Fruit fly (Drosophila melanogaster): ENCODE measurements around the gene Pkd2.
A peak's percentile ranks its signal among the peaks of the same experiment; 100 is the strongest.

The Pkd2 gene

DNA sequence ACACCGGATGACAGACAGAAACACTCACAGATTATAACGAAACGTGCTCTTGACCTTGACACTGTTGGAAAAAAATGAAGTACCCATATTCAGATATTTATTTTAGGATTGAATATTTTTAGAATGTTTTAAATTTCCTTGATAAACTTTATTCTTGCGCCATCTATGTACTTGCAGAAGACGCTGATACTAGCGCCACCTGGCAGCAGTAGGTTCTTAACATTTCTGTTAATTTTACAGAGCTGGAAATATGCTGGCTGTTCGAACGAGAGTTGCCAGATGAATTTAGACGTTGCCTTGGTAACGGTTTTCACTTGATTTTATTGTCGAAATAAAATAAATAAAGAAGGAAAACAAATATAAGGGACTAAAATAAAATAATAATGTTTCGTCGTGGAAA, 26.5 kb downstream of the Pkd2 start, which contains the start of gene Fam92 (continued):
- peak; percentile 6 for TF ChIP-seq dm (GFP tag; optimal IDR thresholded peaks at IDR 0.05)
- peak; percentile 11; the same call in 1 of the 2 replicates for TF ChIP-seq CG11085 (GFP tag; IDR thresholded peaks at IDR 0.05)
- TF ChIP-seq amos (GFP tag; IDR thresholded peaks at IDR 0.05; ENCODE audit: partially characterized antibody), result peak; percentile 27; the same call in 1 of the 2 replicates
- TF ChIP-seq Meics (GFP tag; optimal IDR thresholded peaks at IDR 0.05), result peak; percentile 56
- peak; percentile 89 for TF ChIP-seq stwl (tag; optimal IDR thresholded peaks at IDR 0.05)
- no peak for TF ChIP-seq CHES-1-like (GFP tag; optimal IDR thresholded peaks at IDR 0.05)
- TF ChIP-seq CG12744 (GFP tag; optimal IDR thresholded peaks at IDR 0.05), result peak; percentile 54
- TF ChIP-seq Spps (tag; optimal IDR thresholded peaks at IDR 0.05), result no peak
- TF ChIP-seq Nf-YB (GFP tag; optimal IDR thresholded peaks at IDR 0.05), result no peak
- TF ChIP-seq dysf (GFP tag; IDR thresholded peaks at IDR 0.05), result peak; percentile 49; the same call in 1 of the 3 replicates
- no peak for TF ChIP-seq crp (GFP tag; optimal IDR thresholded peaks at IDR 0.05)
- TF ChIP-seq CG9932 (GFP tag; IDR thresholded peaks at IDR 0.05), result peak; percentile 61
- peak; percentile 65 for TF ChIP-seq CG10267 (tag; optimal IDR thresholded peaks at IDR 0.05)
- peak; percentile 24 for TF ChIP-seq Oli (tag; optimal IDR thresholded peaks at IDR 0.05)
- TF ChIP-seq CG6683 (GFP tag; optimal IDR thresholded peaks at IDR 0.05), result no peak
- 0 out of 2 replicates have a peak, but pooled peaks have one; percentile 7 for TF ChIP-seq CG8765 (GFP tag; IDR thresholded peaks at IDR 0.05)
- no peak for TF ChIP-seq stc (GFP tag; IDR thresholded peaks at IDR 0.05)
- TF ChIP-seq CG1647 (GFP tag; optimal IDR thresholded peaks at IDR 0.05), result no peak
- peak; percentile 92 for TF ChIP-seq Med (GFP tag)
- no peak for TF ChIP-seq Oaz (GFP tag; IDR thresholded peaks at IDR 0.05)
- no peak for TF ChIP-seq Nf-YA (GFP tag; IDR thresholded peaks at IDR 0.05)
- peak; percentile 49 for TF ChIP-seq CG12769 (tag; optimal IDR thresholded peaks at IDR 0.05)
- TF ChIP-seq CG2678 (tag; optimal IDR thresholded peaks at IDR 0.05), result peak; percentile 49
- no peak for TF ChIP-seq Ssrp (tag; optimal IDR thresholded peaks at IDR 0.05)
- no peak for TF ChIP-seq CG10959 (GFP tag; IDR thresholded peaks at IDR 0.05)
- peak; percentile 30 for TF ChIP-seq Dip3 (GFP tag; optimal IDR thresholded peaks at IDR 0.05)
- TF ChIP-seq grn (GFP tag; optimal IDR thresholded peaks at IDR 0.05), result no peak
- TF ChIP-seq CG33213 (GFP tag; optimal IDR thresholded peaks at IDR 0.05), result peak; percentile 47
- TF ChIP-seq gfzf (GFP tag; optimal IDR thresholded peaks at IDR 0.05), result peak; percentile 15
- peak; percentile 13 for TF ChIP-seq CG8924 (tag; optimal IDR thresholded peaks at IDR 0.05)
- TF ChIP-seq CG3281 (GFP tag; optimal IDR thresholded peaks at IDR 0.05), result peak; percentile 12
- TF ChIP-seq caup (GFP tag; optimal IDR thresholded peaks at IDR 0.05; ENCODE audit: severe bottlenecking), result peak; percentile 52
- peak; percentile 62 for TF ChIP-seq CG5245 (GFP tag; optimal IDR thresholded peaks at IDR 0.05)
- no peak for TF ChIP-seq HLH4C (GFP tag; IDR thresholded peaks at IDR 0.05; ENCODE audit: partially characterized antibody)
- TF ChIP-seq pho (GFP tag; optimal IDR thresholded peaks at IDR 0.05), result no peak
- no peak for TF ChIP-seq CG12104 (GFP tag; optimal IDR thresholded peaks at IDR 0.05)
- no peak for TF ChIP-seq ems (GFP tag; optimal IDR thresholded peaks at IDR 0.05)
- TF ChIP-seq NFAT (GFP tag; IDR thresholded peaks at IDR 0.05), result peak; percentile 82
- TF ChIP-seq CG31388 (GFP tag; optimal IDR thresholded peaks at IDR 0.05), result no peak
- no peak for TF ChIP-seq sc (optimal IDR thresholded peaks at IDR 0.05)
- TF ChIP-seq sc (GFP tag; optimal IDR thresholded peaks at IDR 0.05), result no peak
- peak; percentile 60 for TF ChIP-seq CG30403 (GFP tag; optimal IDR thresholded peaks at IDR 0.05)
- TF ChIP-seq CG11695 (GFP tag; IDR thresholded peaks at IDR 0.05), result no peak
- peak; percentile 24 for TF ChIP-seq Atf-2 (GFP tag; optimal IDR thresholded peaks at IDR 0.05)
- TF ChIP-seq CG6791 (GFP tag; IDR thresholded peaks at IDR 0.05; ENCODE audit: partially characterized antibody), result no peak
- peak; percentile 2 for TF ChIP-seq maf-S (GFP tag; optimal IDR thresholded peaks at IDR 0.05)
- TF ChIP-seq CG13287 (GFP tag; IDR thresholded peaks at IDR 0.05; ENCODE audit: partially characterized antibody), result peak; percentile 31; the same call in 1 of the 2 replicates
- no peak for TF ChIP-seq CG6813 (GFP tag; optimal IDR thresholded peaks at IDR 0.05)
- TF ChIP-seq shn (GFP tag; optimal IDR thresholded peaks at IDR 0.05), result no peak
- peak; percentile 25 for TF ChIP-seq CG10147 (GFP tag; optimal IDR thresholded peaks at IDR 0.05)
- no peak for TF ChIP-seq nerfin-2 (GFP tag; IDR thresholded peaks at IDR 0.05; ENCODE audit: partially characterized antibody)

Data from whole organism, embryonic.